Worm (Caenorhabditis elegans) whole organism, mixed stage, embryonic: ENCODE data around the gene H23L24.1.

ENCODE experiments used
- blmp-1 ChIP-seq: fragments of 150-350 bp; optimal IDR thresholded peaks from 2 replicates; lab custom pipeline; 2014; ENCODE audit warnings: missing biosample characterization, missing genetic modification characterization
- ceh-43 ChIP-seq: fragments of 200-800 bp; sonication (Bioruptor generic); optimal IDR thresholded peaks from 2 replicates; lab custom pipeline; 2018; ENCODE audit warnings: mild to moderate bottlenecking, missing genetic modification characterization, moderate library complexity, missing compliant biosample characterization
- ceh-83 ChIP-seq: fragments of 200-800 bp; sonication (Bioruptor generic); optimal IDR thresholded peaks from 2 replicates; lab custom pipeline; 2018; ENCODE audit warnings: mild to moderate bottlenecking, missing genetic modification characterization, missing compliant biosample characterization
- elt-3 ChIP-seq: fragments of 150-350 bp; optimal IDR thresholded peaks from 2 replicates; lab custom pipeline; 2014; ENCODE audit warnings: missing biosample characterization, missing genetic modification characterization
- lin-13 ChIP-seq: fragments of 150-350 bp; optimal IDR thresholded peaks from 2 replicates; lab custom pipeline; 2014; ENCODE audit warnings: missing biosample characterization, missing genetic modification characterization
- nhr-28 ChIP-seq: fragments of 150-350 bp; optimal IDR thresholded peaks from 2 replicates; lab custom pipeline; 2014; ENCODE audit warnings: missing biosample characterization, missing genetic modification characterization
- unc-39 ChIP-seq: fragments of 150-350 bp; optimal IDR thresholded peaks from 2 replicates; lab custom pipeline; 2014; ENCODE audit warnings: missing biosample characterization, missing genetic modification characterization

- TF ChIP-seq unc-39 (tag; lab: Kevin White, UChicago) (no peak), elt-3 (tag; lab: Kevin White, UChicago) (no peak), lin-13 (no peak), blmp-1 (tag; lab: Kevin White, UChicago) (no peak), ceh-83 (GFP tag; lab: Kevin White, UChicago) (no peak), ceh-43 (GFP tag; lab: Kevin White, UChicago) (no peak), nhr-28 (tag; lab: Kevin White, UChicago) (no peak)
Measured at ce11 chrIV:8673733-8674375, 44.4 kb upstream of the H23L24.1 start.
